Fruit fly (Drosophila melanogaster) whole organism, embryonic: ENCODE data around the gene Trf.

Source experiments
- Abd-B ChIP-seq: fragments of 200-800 bp; sonication (Bioruptor generic); optimal IDR thresholded peaks from 2 replicates; lab custom pipeline; 2018; ENCODE audit warnings: missing biosample characterization, mild to moderate bottlenecking, missing genetic modification characterization, moderate library complexity
- Ada2b ChIP-seq: fragments of 200-800 bp; sonication (Bioruptor generic); IDR thresholded peaks from 2 replicates; pipeline ENCODE4 v1.3.6; 2022; ENCODE audit warnings: missing biosample characterization, missing genetic modification characterization
- Atf-2 ChIP-seq: fragments of 200-800 bp; sonication (Bioruptor generic); optimal IDR thresholded peaks from 2 replicates; lab custom pipeline; 2016; ENCODE audit warnings: missing biosample characterization, missing genetic modification characterization
- B-H2 ChIP-seq: fragments of 200-800 bp; sonication (Bioruptor generic); optimal IDR thresholded peaks from 2 replicates; lab custom pipeline; 2018; ENCODE audit warnings: missing biosample characterization, mild to moderate bottlenecking, missing genetic modification characterization
- Bdp1 ChIP-seq: fragments of 200-800 bp; sonication (Bioruptor generic); optimal IDR thresholded peaks from 3 replicates; lab custom pipeline; 2016; ENCODE audit warnings: missing biosample characterization, missing genetic modification characterization
- C15 ChIP-seq: fragments of 200-800 bp; sonication (Bioruptor generic); IDR thresholded peaks from 3 replicates; pipeline ENCODE4 v1.3.6; 2022; ENCODE audit warnings: missing biosample characterization, missing genetic modification characterization
- CG10462 ChIP-seq: fragments of 200-800 bp; sonication (Bioruptor generic); optimal IDR thresholded peaks from 2 replicates; lab custom pipeline; 2016; ENCODE audit warnings: missing biosample characterization, missing genetic modification characterization
- CG13123 ChIP-seq: fragments of 200-800 bp; sonication (Bioruptor generic); optimal IDR thresholded peaks from 2 replicates; lab custom pipeline; 2016; ENCODE audit warnings: missing biosample characterization, missing genetic modification characterization
- CG13424 ChIP-seq: fragments of 200-800 bp; sonication (Bioruptor generic); optimal IDR thresholded peaks from 2 replicates; lab custom pipeline; 2019; ENCODE audit warnings: missing biosample characterization, mild to moderate bottlenecking, missing genetic modification characterization, moderate library complexity
- CG15073 ChIP-seq: fragments of 200-800 bp; sonication (Bioruptor generic); optimal IDR thresholded peaks from 2 replicates; lab custom pipeline; 2016; ENCODE audit warnings: missing biosample characterization, missing genetic modification characterization
- CG15696 ChIP-seq: fragments of 200-800 bp; sonication (Bioruptor generic); optimal IDR thresholded peaks from 2 replicates; lab custom pipeline; 2019; ENCODE audit warnings: missing biosample characterization, mild to moderate bottlenecking, missing genetic modification characterization, moderate library complexity
- CG16813 ChIP-seq: fragments of 200-800 bp; sonication (Bioruptor generic); IDR thresholded peaks from 3 replicates; pipeline ENCODE4 v1.3.6; 2022; ENCODE audit warnings: missing biosample characterization, missing genetic modification characterization; ENCODE audit not compliant: partially characterized antibody
- CG1792 ChIP-seq: fragments of 200-800 bp; sonication (Bioruptor generic); optimal IDR thresholded peaks from 2 replicates; lab custom pipeline; 2016; ENCODE audit warnings: missing biosample characterization, missing genetic modification characterization
- CG18619 ChIP-seq: fragments of 200-800 bp; sonication (Bioruptor generic); optimal IDR thresholded peaks from 3 replicates; lab custom pipeline; 2017; ENCODE audit warnings: missing biosample characterization, mild to moderate bottlenecking, missing genetic modification characterization
- CG2202 ChIP-seq: fragments of 200-800 bp; sonication (Bioruptor generic); optimal IDR thresholded peaks from 2 replicates; lab custom pipeline; 2018; ENCODE audit warnings: missing biosample characterization, mild to moderate bottlenecking, missing genetic modification characterization
- CG32772 ChIP-seq: fragments of 200-800 bp; sonication (Bioruptor generic); IDR thresholded peaks from 2 replicates; pipeline ENCODE4 v1.3.6; 2022; ENCODE audit warnings: missing biosample characterization, missing genetic modification characterization
- CG34422 ChIP-seq: fragments of 200-800 bp; sonication (Bioruptor generic); IDR thresholded peaks from 3 replicates; pipeline ENCODE4 v1.3.6; 2022; ENCODE audit warnings: missing biosample characterization, missing genetic modification characterization
- CG3847 ChIP-seq: fragments of 200-800 bp; sonication (Bioruptor generic); IDR thresholded peaks from 2 replicates; pipeline ENCODE4 v1.3.6; 2022; ENCODE audit warnings: missing biosample characterization, missing genetic modification characterization
- CG4820 ChIP-seq: fragments of 200-800 bp; sonication (Bioruptor generic); optimal IDR thresholded peaks from 3 replicates; lab custom pipeline; 2016; ENCODE audit warnings: missing biosample characterization, missing genetic modification characterization
- CG6175 ChIP-seq: fragments of 200-800 bp; sonication (Bioruptor generic); IDR thresholded peaks from 3 replicates; pipeline ENCODE4 v1.3.6; 2022; ENCODE audit warnings: missing biosample characterization, missing genetic modification characterization
- CG6683 ChIP-seq: fragments of 200-800 bp; sonication (Bioruptor generic); optimal IDR thresholded peaks from 2 replicates; lab custom pipeline; 2017; ENCODE audit warnings: missing biosample characterization, mild to moderate bottlenecking, missing genetic modification characterization, missing genetic modification reagents
- CG6689 ChIP-seq: fragments of 200-800 bp; sonication (Bioruptor generic); IDR thresholded peaks from 2 replicates; pipeline ENCODE4 v1.3.6; 2022; ENCODE audit warnings: missing biosample characterization, missing genetic modification characterization
- CG6765 ChIP-seq: fragments of 200-800 bp; sonication (Bioruptor generic); optimal IDR thresholded peaks from 3 replicates; lab custom pipeline; 2017; ENCODE audit warnings: missing biosample characterization, mild to moderate bottlenecking, missing genetic modification characterization
- CG6854 ChIP-seq: fragments of 200-800 bp; sonication (Bioruptor generic); optimal IDR thresholded peaks from 3 replicates; lab custom pipeline; 2017; ENCODE audit warnings: missing biosample characterization, mild to moderate bottlenecking, missing genetic modification characterization
- Drgx ChIP-seq: fragments of 200-800 bp; sonication (Bioruptor generic); IDR thresholded peaks from 2 replicates; pipeline ENCODE4 v1.3.6; 2022; ENCODE audit warnings: missing biosample characterization, missing genetic modification characterization
- Gsc ChIP-seq: fragments of 200-800 bp; sonication (Bioruptor generic); IDR thresholded peaks from 2 replicates; pipeline ENCODE4 v1.3.6; 2022; ENCODE audit warnings: missing biosample characterization, missing genetic modification characterization
- HLH54F ChIP-seq: fragments of 200-800 bp; sonication (Bioruptor generic); optimal IDR thresholded peaks from 3 replicates; lab custom pipeline; 2016; ENCODE audit warnings: missing biosample characterization, missing genetic modification characterization
- Hey ChIP-seq: fragments of 200-800 bp; sonication (Bioruptor generic); optimal IDR thresholded peaks from 3 replicates; lab custom pipeline; 2018; ENCODE audit warnings: missing biosample characterization, mild to moderate bottlenecking, missing genetic modification characterization
- Hsf ChIP-seq: fragments of 200-800 bp; sonication (Bioruptor generic); optimal IDR thresholded peaks from 3 replicates; lab custom pipeline; 2016; ENCODE audit warnings: missing biosample characterization, missing genetic modification characterization
- Jarid2 ChIP-seq: fragments of 200-800 bp; sonication (Bioruptor generic); optimal IDR thresholded peaks from 3 replicates; lab custom pipeline; 2017; ENCODE audit warnings: mild to moderate bottlenecking, missing biosample characterization, missing genetic modification reagents, missing genetic modification characterization
- Sry-β ChIP-seq: fragments of 200-800 bp; sonication (Bioruptor generic); optimal IDR thresholded peaks from 2 replicates; lab custom pipeline; 2018; ENCODE audit warnings: missing biosample characterization, mild to moderate bottlenecking, missing genetic modification characterization, moderate library complexity
- Vsx1 ChIP-seq: fragments of 200-800 bp; sonication (Bioruptor generic); optimal IDR thresholded peaks from 2 replicates; lab custom pipeline; 2017; ENCODE audit warnings: missing biosample characterization, mild to moderate bottlenecking, missing genetic modification characterization, missing genetic modification reagents
- br ChIP-seq: fragments of >200 bp; optimal IDR thresholded peaks from 2 replicates; lab custom pipeline; 2017
- cato ChIP-seq: fragments of 200-800 bp; sonication (Bioruptor generic); optimal IDR thresholded peaks from 2 replicates; lab custom pipeline; 2016; ENCODE audit warnings: missing biosample characterization, missing genetic modification characterization, borderline replicate concordance
- cg ChIP-seq: fragments of 200-800 bp; sonication (Bioruptor generic); optimal IDR thresholded peaks from 3 replicates; lab custom pipeline; 2019; ENCODE audit warnings: missing biosample characterization, mild to moderate bottlenecking, missing genetic modification characterization, moderate library complexity
- dysf ChIP-seq: fragments of 200-800 bp; sonication (Bioruptor generic); IDR thresholded peaks from 3 replicates; pipeline ENCODE4 v1.3.6; 2022; ENCODE audit warnings: missing biosample characterization, missing genetic modification characterization
- emc ChIP-seq: fragments of 200-800 bp; sonication (Bioruptor generic); optimal IDR thresholded peaks from 2 replicates; lab custom pipeline; 2016; ENCODE audit warnings: missing biosample characterization, missing genetic modification characterization
- esg ChIP-seq: fragments of 200-800 bp; sonication (Bioruptor generic); conservative IDR thresholded peaks from 2 replicates; pipeline ENCODE4 v1.3.6; 2022; ENCODE audit warnings: missing biosample characterization, missing genetic modification characterization
- eve ChIP-seq, 2 experiments: fragments of >200 bp; optimal IDR thresholded peaks; 2 replicates each; lab custom pipeline; 2017; ENCODE audit warnings: missing biosample characterization in 2 of 2, missing genetic modification characterization in 2 of 2
- gfzf ChIP-seq: fragments of 200-800 bp; sonication (Bioruptor generic); optimal IDR thresholded peaks from 2 replicates; lab custom pipeline; 2016; ENCODE audit warnings: missing biosample characterization, mild to moderate bottlenecking, missing genetic modification characterization, moderate library complexity
- jigr1 ChIP-seq: fragments of 200-800 bp; sonication (Bioruptor generic); IDR thresholded peaks from 3 replicates; pipeline ENCODE4 v1.3.6; 2022; ENCODE audit warnings: missing biosample characterization, missing genetic modification characterization
- kay ChIP-seq: fragments of 200-800 bp; sonication (Bioruptor generic); optimal IDR thresholded peaks from 2 replicates; lab custom pipeline; 2016; ENCODE audit warnings: missing biosample characterization, missing genetic modification characterization
- klu ChIP-seq: fragments of 200-800 bp; sonication (Bioruptor generic); IDR thresholded peaks from 2 replicates; pipeline ENCODE4 v1.3.6; 2022; ENCODE audit warnings: missing biosample characterization, missing genetic modification characterization
- pfk ChIP-seq: fragments of 200-800 bp; sonication (Bioruptor generic); optimal IDR thresholded peaks from 2 replicates; lab custom pipeline; 2018; ENCODE audit warnings: missing biosample characterization, mild to moderate bottlenecking, missing genetic modification characterization, moderate library complexity
- pnt ChIP-seq: fragments of 200-800 bp; sonication (Bioruptor generic); optimal IDR thresholded peaks from 3 replicates; lab custom pipeline; 2016; ENCODE audit warnings: missing biosample characterization, missing genetic modification characterization
- repo ChIP-seq: fragments of 200-800 bp; sonication (Bioruptor generic); optimal IDR thresholded peaks from 2 replicates; lab custom pipeline; 2016; ENCODE audit warnings: missing biosample characterization, missing genetic modification characterization
- schlank ChIP-seq: fragments of 200-800 bp; sonication (Bioruptor generic); optimal IDR thresholded peaks from 2 replicates; lab custom pipeline; 2018; ENCODE audit warnings: missing biosample characterization, mild to moderate bottlenecking, missing genetic modification characterization
- scrt ChIP-seq: fragments of 200-800 bp; sonication (Bioruptor generic); optimal IDR thresholded peaks from 2 replicates; lab custom pipeline; 2018; ENCODE audit warnings: missing biosample characterization, mild to moderate bottlenecking, missing genetic modification characterization, moderate library complexity
- slou ChIP-seq: fragments of 200-800 bp; sonication (Bioruptor generic); optimal IDR thresholded peaks from 3 replicates; lab custom pipeline; 2016; ENCODE audit warnings: missing biosample characterization, missing genetic modification characterization
- sna ChIP-seq: fragments of 200-800 bp; sonication (Bioruptor generic); IDR thresholded peaks from 2 replicates; pipeline ENCODE4 v1.3.6; 2022; ENCODE audit warnings: missing biosample characterization, missing genetic modification characterization; ENCODE audit not compliant: partially characterized antibody
- tin ChIP-seq: fragments of 200-800 bp; sonication (Bioruptor generic); optimal IDR thresholded peaks from 3 replicates; lab custom pipeline; 2016; ENCODE audit warnings: missing biosample characterization, missing genetic modification characterization
- vvl ChIP-seq: fragments of 200-800 bp; sonication (Bioruptor generic); IDR thresholded peaks from 2 replicates; pipeline ENCODE4 v1.3.6; 2022; ENCODE audit warnings: missing biosample characterization, missing genetic modification characterization
- wdn ChIP-seq: fragments of 200-800 bp; sonication (Bioruptor generic); IDR thresholded peaks from 2 replicates; pipeline ENCODE4 v1.3.6; 2022; ENCODE audit warnings: missing biosample characterization, missing genetic modification characterization
- yki ChIP-seq: fragments of >200 bp; optimal IDR thresholded peaks from 3 replicates; lab custom pipeline; 2018

The Trf gene

DNA sequence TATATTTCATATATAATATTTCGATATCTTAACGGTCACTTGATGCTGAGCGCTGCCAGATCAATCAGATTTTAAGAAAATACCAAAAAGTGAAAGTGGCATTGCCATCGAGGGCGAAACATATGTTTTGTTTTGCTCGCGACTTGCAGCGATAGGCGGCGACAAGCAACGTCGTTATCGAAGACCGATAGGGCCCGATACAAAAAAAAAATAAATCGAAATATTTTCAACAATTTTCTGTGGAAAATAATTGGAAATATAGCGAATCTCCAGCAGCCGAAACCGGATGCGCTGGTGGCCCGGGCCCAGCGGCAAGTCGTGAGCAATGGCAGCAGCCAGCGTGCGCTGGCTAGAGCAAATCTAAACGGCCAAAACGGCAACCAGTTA, 29.4 kb upstream of the Trf start, which contains the start of gene Megf8 (continued):
- no peak for TF ChIP-seq Jarid2
- no peak for TF ChIP-seq CG18619
- TF ChIP-seq tin (GFP tag; lab: Kevin White, UChicago): no peak
- TF ChIP-seq Drgx (GFP tag; lab: Robert Waterston, UW): no peak
- TF ChIP-seq CG6175 (GFP tag; lab: Robert Waterston, UW): no peak
- TF ChIP-seq cg: no peak
- TF ChIP-seq emc: no peak
- TF ChIP-seq CG10462: no peak
- no peak for TF ChIP-seq CG6683
- no peak for TF ChIP-seq Gsc
- peak; percentile 55 for TF ChIP-seq sna
- TF ChIP-seq repo (GFP tag; lab: Kevin White, UChicago): no peak
- no peak for TF ChIP-seq wdn (GFP tag; lab: Robert Waterston, UW)
- no peak for TF ChIP-seq gfzf (GFP tag; lab: Kevin White, UChicago)
- TF ChIP-seq scrt (GFP tag; lab: Kevin White, UChicago): no peak
- TF ChIP-seq Vsx1 (GFP tag; lab: Kevin White, UChicago): no peak
- no peak for TF ChIP-seq Sry-β (GFP tag; lab: Kevin White, UChicago)
- no peak for TF ChIP-seq pfk (GFP tag; lab: Kevin White, UChicago)
- no peak for TF ChIP-seq yki (lab: Kevin White, UChicago)
- no peak for TF ChIP-seq Abd-B (GFP tag; lab: Kevin White, UChicago)
- no peak for TF ChIP-seq CG1792 (GFP tag; lab: Kevin White, UChicago)
- TF ChIP-seq esg (GFP tag; lab: Robert Waterston, UW): no peak
- TF ChIP-seq CG4820 (GFP tag; lab: Kevin White, UChicago): no peak
- no peak for TF ChIP-seq Hey (tag; lab: Kevin White, UChicago)
- no peak for TF ChIP-seq CG6689 (GFP tag; lab: Robert Waterston, UW)
- no peak for TF ChIP-seq jigr1
- no peak for TF ChIP-seq schlank
- TF ChIP-seq CG13123 (GFP tag; lab: Kevin White, UChicago): no peak
- no peak for TF ChIP-seq eve (GFP tag; optimal IDR thresholded peaks at IDR 0.05; lab: Kevin White, UChicago)
- TF ChIP-seq pnt (GFP tag; lab: Kevin White, UChicago): no peak
- TF ChIP-seq CG34422 (GFP tag; lab: Robert Waterston, UW): 0 out of 3 replicates have a peak, but pooled peaks have one; percentile 8
- TF ChIP-seq CG16813 (GFP tag; lab: Robert Waterston, UW): peak; percentile 5; the same call in 2 of the 3 replicates
- no peak for TF ChIP-seq kay (GFP tag; lab: Kevin White, UChicago)
- TF ChIP-seq HLH54F (GFP tag; lab: Kevin White, UChicago): no peak
- TF ChIP-seq Hsf (GFP tag; lab: Kevin White, UChicago): no peak
- no peak for TF ChIP-seq CG13424
- TF ChIP-seq slou (GFP tag; lab: Kevin White, UChicago): no peak
- TF ChIP-seq B-H2: no peak
- TF ChIP-seq cato (GFP tag; lab: Kevin White, UChicago): no peak
- no peak for TF ChIP-seq klu (GFP tag; lab: Robert Waterston, UW)
- no peak for TF ChIP-seq Atf-2 (GFP tag; lab: Kevin White, UChicago)
- peak; percentile 71; the same call in 1 of the 2 replicates for TF ChIP-seq vvl (GFP tag; lab: Robert Waterston, UW)
- TF ChIP-seq CG6765 (GFP tag; lab: Kevin White, UChicago): no peak
- TF ChIP-seq CG32772: no peak
- no peak for TF ChIP-seq CG15696 (tag; lab: Kevin White, UChicago)
- TF ChIP-seq dysf (GFP tag; lab: Robert Waterston, UW): no peak
- no peak for TF ChIP-seq CG3847
- no peak for TF ChIP-seq br (lab: Kevin White, UChicago)
- TF ChIP-seq CG2202 (tag; lab: Kevin White, UChicago): no peak
- no peak for TF ChIP-seq C15 (GFP tag; lab: Robert Waterston, UW)
- TF ChIP-seq Ada2b (GFP tag; lab: Robert Waterston, UW): no peak
- TF ChIP-seq CG6854 (GFP tag; lab: Kevin White, UChicago): no peak
- no peak for TF ChIP-seq CG15073
- no peak for TF ChIP-seq Bdp1 (GFP tag; lab: Kevin White, UChicago)
